Fruit fly (Drosophila melanogaster) whole organism, embryonic: ENCODE measurements around the gene Gk1.
A peak's percentile ranks its signal among the peaks of the same experiment; 100 is the strongest.

ENCODE experiments used
- B-H1 ChIP-seq: fragments of 200-800 bp; sonication (Bioruptor generic); IDR thresholded peaks from 3 replicates; pipeline ENCODE4 v1.3.6; 2022; ENCODE audit warnings: missing biosample characterization, missing genetic modification characterization
- Bgb ChIP-seq: fragments of 200-800 bp; sonication (Bioruptor generic); IDR thresholded peaks from 2 replicates; pipeline ENCODE4 v1.3.6; 2022; ENCODE audit warnings: missing biosample characterization, missing genetic modification characterization; ENCODE audit not compliant: partially characterized antibody
- CG11504 ChIP-seq: fragments of 200-800 bp; sonication (Bioruptor generic); optimal IDR thresholded peaks from 3 replicates; lab custom pipeline; 2019; ENCODE audit warnings: missing biosample characterization, mild to moderate bottlenecking, missing genetic modification characterization, moderate library complexity
- CG12659 ChIP-seq: fragments of 200-800 bp; sonication (Bioruptor generic); optimal IDR thresholded peaks from 3 replicates; lab custom pipeline; 2017; ENCODE audit warnings: mild to moderate bottlenecking, missing biosample characterization, missing genetic modification reagents, missing genetic modification characterization
- CG12942 ChIP-seq: fragments of 200-800 bp; sonication (Bioruptor generic); optimal IDR thresholded peaks from 3 replicates; lab custom pipeline; 2016; ENCODE audit warnings: missing biosample characterization, missing genetic modification characterization
- CG2712 ChIP-seq: fragments of 200-800 bp; optimal IDR thresholded peaks from 3 replicates; lab custom pipeline; 2019; ENCODE audit warnings: missing biosample characterization, mild to moderate bottlenecking, missing genetic modification characterization, moderate library complexity
- CG30020 ChIP-seq: fragments of 200-800 bp; optimal IDR thresholded peaks from 2 replicates; lab custom pipeline; 2019; ENCODE audit warnings: missing biosample characterization, mild to moderate bottlenecking, missing genetic modification characterization, moderate library complexity
- CG42726 ChIP-seq: fragments of 200-800 bp; sonication (Bioruptor generic); IDR thresholded peaks from 2 replicates; pipeline ENCODE4 v1.3.6; 2022; ENCODE audit warnings: missing biosample characterization, missing genetic modification characterization; ENCODE audit not compliant: partially characterized antibody
- CG4617 ChIP-seq: fragments of 200-800 bp; sonication (Bioruptor generic); optimal IDR thresholded peaks from 3 replicates; lab custom pipeline; 2016; ENCODE audit warnings: missing biosample characterization, missing genetic modification characterization, borderline replicate concordance
- CG7357 ChIP-seq: fragments of 200-800 bp; sonication (Bioruptor generic); IDR thresholded peaks from 3 replicates; pipeline ENCODE4 v1.3.6; 2022; ENCODE audit warnings: missing biosample characterization, missing genetic modification characterization
- CG7556 ChIP-seq: fragments of 200-800 bp; sonication (Bioruptor generic); optimal IDR thresholded peaks from 2 replicates; lab custom pipeline; 2017; ENCODE audit warnings: missing biosample characterization, mild to moderate bottlenecking, missing genetic modification characterization
- CG7963 ChIP-seq: fragments of 200-800 bp; sonication (Bioruptor generic); IDR thresholded peaks from 3 replicates; pipeline ENCODE4 v1.3.6; 2022; ENCODE audit warnings: missing biosample characterization, missing genetic modification characterization; ENCODE audit not compliant: partially characterized antibody
- CG7987 ChIP-seq: fragments of 200-800 bp; sonication (Bioruptor generic); optimal IDR thresholded peaks from 2 replicates; lab custom pipeline; 2018; ENCODE audit warnings: missing biosample characterization, mild to moderate bottlenecking, missing genetic modification characterization, moderate library complexity
- CG8290 ChIP-seq, 3 experiments: fragments of 200-800 bp; sonication (Bioruptor generic); optimal IDR thresholded peaks; 2 replicates each; lab custom pipeline; 2016 to 2019; ENCODE audit warnings: missing biosample characterization in 3 of 3, missing genetic modification characterization in 3 of 3, mild to moderate bottlenecking in 2 of 3, moderate library complexity in 1 of 3
- CG8388 ChIP-seq: fragments of 200-800 bp; sonication (Bioruptor generic); optimal IDR thresholded peaks from 2 replicates; lab custom pipeline; 2019; ENCODE audit warnings: missing biosample characterization, mild to moderate bottlenecking, missing genetic modification characterization, moderate library complexity
- CG8765 ChIP-seq: fragments of 200-800 bp; sonication (Bioruptor generic); IDR thresholded peaks from 2 replicates; pipeline ENCODE4 v1.3.6; 2022; ENCODE audit warnings: missing biosample characterization, missing genetic modification characterization
- CG9797 ChIP-seq: fragments of 200-800 bp; sonication (Bioruptor generic); optimal IDR thresholded peaks from 3 replicates; lab custom pipeline; 2018; ENCODE audit warnings: missing biosample characterization, mild to moderate bottlenecking, missing genetic modification characterization
- CkIIα-i1 ChIP-seq: fragments of 200-800 bp; sonication (Bioruptor generic); IDR thresholded peaks from 2 replicates; pipeline ENCODE4 v1.3.6; 2022; ENCODE audit warnings: missing biosample characterization, missing genetic modification characterization
- D19A ChIP-seq: fragments of 200-800 bp; optimal IDR thresholded peaks from 3 replicates; lab custom pipeline; 2019; ENCODE audit warnings: missing biosample characterization, mild to moderate bottlenecking, missing genetic modification characterization, moderate library complexity
- Dip3 ChIP-seq: fragments of 200-800 bp; sonication (Bioruptor generic); optimal IDR thresholded peaks from 3 replicates; lab custom pipeline; 2016; ENCODE audit warnings: missing biosample characterization, missing genetic modification characterization
- Ets97D ChIP-seq: fragments of 200-800 bp; sonication (Bioruptor generic); optimal IDR thresholded peaks from 3 replicates; lab custom pipeline; 2016; ENCODE audit warnings: missing biosample characterization, missing genetic modification characterization
- Hey ChIP-seq: fragments of 200-800 bp; sonication (Bioruptor generic); optimal IDR thresholded peaks from 3 replicates; lab custom pipeline; 2018; ENCODE audit warnings: missing biosample characterization, mild to moderate bottlenecking, missing genetic modification characterization
- Hsf ChIP-seq: fragments of 200-800 bp; sonication (Bioruptor generic); optimal IDR thresholded peaks from 3 replicates; lab custom pipeline; 2016; ENCODE audit warnings: missing biosample characterization, missing genetic modification characterization
- Lhr ChIP-seq: fragments of 200-800 bp; sonication (Bioruptor generic); optimal IDR thresholded peaks from 3 replicates; lab custom pipeline; 2017; ENCODE audit warnings: mild to moderate bottlenecking, missing biosample characterization, missing genetic modification reagents, missing genetic modification characterization
- Nf-YB ChIP-seq: fragments of 200-800 bp; sonication (Bioruptor generic); optimal IDR thresholded peaks from 3 replicates; lab custom pipeline; 2019; ENCODE audit warnings: missing biosample characterization, mild to moderate bottlenecking, missing genetic modification characterization, moderate library complexity
- Ravus ChIP-seq: fragments of 200-800 bp; sonication (Bioruptor generic); IDR thresholded peaks from 2 replicates; pipeline ENCODE4 v1.3.6; 2022; ENCODE audit warnings: missing biosample characterization, missing genetic modification characterization
- btn ChIP-seq: fragments of 200-800 bp; sonication (Bioruptor generic); optimal IDR thresholded peaks from 2 replicates; lab custom pipeline; 2016; ENCODE audit warnings: missing biosample characterization, missing genetic modification characterization
- cas ChIP-seq: fragments of 200-800 bp; sonication (Bioruptor generic); IDR thresholded peaks from 2 replicates; pipeline ENCODE4 v1.3.6; 2022; ENCODE audit warnings: missing biosample characterization, missing genetic modification characterization
- croc ChIP-seq: fragments of 200-800 bp; sonication (Bioruptor generic); conservative IDR thresholded peaks from 3 replicates; pipeline ENCODE4 v1.3.6; 2022; ENCODE audit warnings: missing biosample characterization, missing genetic modification characterization
- dpn ChIP-seq, 2 experiments: fragments of 200-800 bp; sonication (Bioruptor generic); optimal IDR thresholded peaks; 3 replicates each; lab custom pipeline; 2016; ENCODE audit warnings: missing biosample characterization in 2 of 2, missing genetic modification characterization in 2 of 2
- dysf ChIP-seq: fragments of 200-800 bp; sonication (Bioruptor generic); IDR thresholded peaks from 3 replicates; pipeline ENCODE4 v1.3.6; 2022; ENCODE audit warnings: missing biosample characterization, missing genetic modification characterization
- emc ChIP-seq: fragments of 200-800 bp; sonication (Bioruptor generic); optimal IDR thresholded peaks from 2 replicates; lab custom pipeline; 2016; ENCODE audit warnings: missing biosample characterization, missing genetic modification characterization
- ewg ChIP-seq: fragments of 200-800 bp; sonication (Bioruptor generic); optimal IDR thresholded peaks from 3 replicates; lab custom pipeline; 2017; ENCODE audit warnings: mild to moderate bottlenecking, missing biosample characterization, missing genetic modification reagents, missing genetic modification characterization
- fd96Cb ChIP-seq: fragments of 200-800 bp; sonication (Bioruptor generic); optimal IDR thresholded peaks from 2 replicates; lab custom pipeline; 2018; ENCODE audit warnings: missing biosample characterization, mild to moderate bottlenecking, missing genetic modification characterization, moderate library complexity
- gsb-n ChIP-seq: fragments of 200-800 bp; sonication (Bioruptor generic); optimal IDR thresholded peaks from 3 replicates; lab custom pipeline; 2018; ENCODE audit warnings: missing biosample characterization, mild to moderate bottlenecking, missing genetic modification characterization
- hbn ChIP-seq: fragments of 200-800 bp; sonication (Bioruptor generic); IDR thresholded peaks from 2 replicates; pipeline ENCODE4 v1.3.6; 2022; ENCODE audit warnings: missing biosample characterization, missing genetic modification characterization; ENCODE audit not compliant: partially characterized antibody
- lbe ChIP-seq: fragments of 200-800 bp; sonication (Bioruptor generic); optimal IDR thresholded peaks from 2 replicates; lab custom pipeline; 2016; ENCODE audit warnings: missing biosample characterization, mild to moderate bottlenecking, missing genetic modification characterization
- mirr ChIP-seq: fragments of 200-800 bp; sonication (Bioruptor generic); optimal IDR thresholded peaks from 3 replicates; lab custom pipeline; 2018; ENCODE audit warnings: missing biosample characterization, mild to moderate bottlenecking, missing genetic modification characterization
- nau ChIP-seq: fragments of 200-800 bp; sonication (Bioruptor generic); optimal IDR thresholded peaks from 3 replicates; lab custom pipeline; 2017; ENCODE audit warnings: missing biosample characterization, mild to moderate bottlenecking, missing genetic modification characterization, missing genetic modification reagents
- nerfin-1 ChIP-seq: fragments of 200-800 bp; sonication (Bioruptor generic); optimal IDR thresholded peaks from 3 replicates; lab custom pipeline; 2019; ENCODE audit warnings: missing biosample characterization, mild to moderate bottlenecking, missing genetic modification characterization, moderate library complexity
- odd ChIP-seq: fragments of 200-800 bp; sonication (Bioruptor generic); optimal IDR thresholded peaks from 2 replicates; lab custom pipeline; 2017; ENCODE audit warnings: missing biosample characterization, mild to moderate bottlenecking, missing genetic modification characterization
- prd ChIP-seq, 3 experiments: fragments of >200 bp in 2 of 3; fragments of 200-800 bp in 1 of 3; sonication (Bioruptor generic) in 1 of 3; optimal IDR thresholded peaks in 2 of 3; IDR thresholded peaks in 1 of 3; 2 replicates in 2 of 3; 3 replicates in 1 of 3; pipeline versions ENCODE4 v1.3.6 to Lab custom; 2017 to 2022; ENCODE audit warnings: missing biosample characterization in 1 of 3, missing genetic modification characterization in 1 of 3
- slbo ChIP-seq: fragments of 200-800 bp; sonication (Bioruptor generic); IDR thresholded peaks from 2 replicates; pipeline ENCODE4 v1.3.6; 2022; ENCODE audit warnings: missing biosample characterization, missing genetic modification characterization
- slou ChIP-seq: fragments of 200-800 bp; sonication (Bioruptor generic); optimal IDR thresholded peaks from 3 replicates; lab custom pipeline; 2016; ENCODE audit warnings: missing biosample characterization, missing genetic modification characterization
- sna ChIP-seq: fragments of 200-800 bp; sonication (Bioruptor generic); IDR thresholded peaks from 2 replicates; pipeline ENCODE4 v1.3.6; 2022; ENCODE audit warnings: missing biosample characterization, missing genetic modification characterization; ENCODE audit not compliant: partially characterized antibody
- trh ChIP-seq: fragments of 200-800 bp; sonication (Bioruptor generic); optimal IDR thresholded peaks from 2 replicates; lab custom pipeline; 2016; ENCODE audit warnings: missing biosample characterization, missing genetic modification characterization
- unpg ChIP-seq: fragments of 200-800 bp; sonication (Bioruptor generic); optimal IDR thresholded peaks from 3 replicates; lab custom pipeline; 2018; ENCODE audit warnings: missing biosample characterization, mild to moderate bottlenecking, missing genetic modification characterization, moderate library complexity

Gene Gk1

DNA sequence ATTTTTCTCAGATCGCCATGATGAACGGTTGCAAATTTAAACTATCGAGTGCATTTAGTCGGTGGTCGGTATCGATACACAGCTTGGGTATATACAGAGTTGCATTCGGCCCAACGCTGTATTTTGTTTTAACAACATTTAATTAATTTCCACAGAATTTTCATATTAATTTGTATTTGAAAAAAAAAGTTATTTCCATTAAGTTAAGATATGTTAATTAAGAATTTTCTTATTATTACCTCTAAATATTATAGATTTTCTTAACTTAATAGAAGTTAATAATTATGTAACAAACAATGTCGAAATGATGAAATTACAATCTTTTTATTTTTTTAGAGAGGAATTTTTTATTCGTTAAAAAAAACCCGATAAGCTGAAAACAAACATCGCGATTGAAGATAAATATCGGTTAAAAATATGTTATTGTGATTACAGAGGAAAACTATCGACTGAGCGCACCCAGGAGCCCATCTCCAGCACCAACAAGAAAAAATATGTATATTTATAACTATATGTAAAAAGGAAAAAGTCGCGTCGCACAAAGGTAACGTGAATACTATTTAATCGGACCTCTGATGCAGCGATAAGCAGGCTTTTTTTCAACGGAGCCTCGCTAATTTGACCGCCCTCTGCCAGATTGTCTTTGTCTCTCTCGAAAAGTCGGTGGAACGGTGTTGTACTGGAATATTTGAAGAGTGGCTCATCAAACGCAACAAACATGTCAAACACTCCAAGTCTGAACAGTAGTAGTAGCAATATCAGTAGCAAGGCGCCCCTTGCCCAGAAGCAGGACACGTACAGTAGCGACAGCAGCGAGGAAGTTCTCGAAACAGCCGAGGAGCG, 5.7 kb downstream of the Gk1 start, which contains the start of the genes rno and mri (continued):
- TF ChIP-seq CG8290 (GFP tag; optimal IDR thresholded peaks at IDR 0.05; lab: Kevin White, UChicago): peak; percentile 16
- peak in 1 of 2 experiments; percentile 3 for TF ChIP-seq CG8290 (tag; optimal IDR thresholded peaks at IDR 0.05; lab: Kevin White, UChicago)
- peak; percentile 95 for TF ChIP-seq Bgb (GFP tag; lab: Robert Waterston, UW)
- peak; percentile 60 for TF ChIP-seq CG12659 (GFP tag; lab: Kevin White, UChicago)
- TF ChIP-seq trh (GFP tag; lab: Kevin White, UChicago): peak; percentile 44
- peak; percentile 86 for TF ChIP-seq CG2712 (tag; lab: Kevin White, UChicago)
- no peak for TF ChIP-seq nau (GFP tag; lab: Kevin White, UChicago)
- TF ChIP-seq btn (GFP tag; lab: Kevin White, UChicago): no peak
- peak; percentile 78 for TF ChIP-seq gsb-n (tag; lab: Kevin White, UChicago)
- no peak for TF ChIP-seq mirr (GFP tag; lab: Kevin White, UChicago)
- TF ChIP-seq CG12942 (GFP tag; lab: Kevin White, UChicago): peak; percentile 63
- no peak for TF ChIP-seq slou (GFP tag; lab: Kevin White, UChicago)
- peak; percentile 46 for TF ChIP-seq CG11504 (tag; lab: Kevin White, UChicago)
- peak; percentile 28 for TF ChIP-seq Ravus (GFP tag; lab: Robert Waterston, UW)
- no peak for TF ChIP-seq CkIIα-i1 (GFP tag; lab: Robert Waterston, UW)
- TF ChIP-seq Hey (tag; lab: Kevin White, UChicago): no peak
- TF ChIP-seq CG7357 (GFP tag; lab: Robert Waterston, UW): no peak
- TF ChIP-seq fd96Cb (tag; lab: Kevin White, UChicago): peak; percentile 79
- TF ChIP-seq CG7556: peak; percentile 69
- TF ChIP-seq Hsf (GFP tag; lab: Kevin White, UChicago): peak; percentile 9
- no peak for TF ChIP-seq cas (GFP tag; lab: Robert Waterston, UW)
- TF ChIP-seq D19A (tag; lab: Kevin White, UChicago): peak; percentile 58
- TF ChIP-seq CG7963 (GFP tag; lab: Robert Waterston, UW): peak; percentile 86
- peak; percentile 91 for TF ChIP-seq hbn
- TF ChIP-seq dpn (GFP tag; optimal IDR thresholded peaks at IDR 0.05; lab: Kevin White, UChicago): peak; percentile 6 to 75
- TF ChIP-seq croc (GFP tag; lab: Robert Waterston, UW): peak; percentile 19; the same call in 1 of the 3 replicates
- TF ChIP-seq CG9797: no peak
- peak; percentile 58 for TF ChIP-seq CG4617 (GFP tag; lab: Kevin White, UChicago)
- peak; percentile 67 for TF ChIP-seq unpg (GFP tag; lab: Kevin White, UChicago)
- TF ChIP-seq CG8388: peak; percentile 64
- TF ChIP-seq lbe: peak; percentile 59
- TF ChIP-seq CG42726 (GFP tag; lab: Robert Waterston, UW): peak; percentile 91
- peak; percentile 13 for TF ChIP-seq Nf-YB (GFP tag; lab: Kevin White, UChicago)
- TF ChIP-seq ewg (GFP tag; lab: Kevin White, UChicago): peak; percentile 24
- peak; percentile 37 for TF ChIP-seq CG8765
- peak; percentile 71 for TF ChIP-seq Ets97D (GFP tag; lab: Kevin White, UChicago)
- no peak for TF ChIP-seq prd (optimal IDR thresholded peaks at IDR 0.05; lab: Kevin White, UChicago)
- peak; percentile 80 for TF ChIP-seq prd (GFP tag; IDR thresholded peaks at IDR 0.05; lab: Robert Waterston, UW)
- TF ChIP-seq Dip3 (GFP tag; lab: Kevin White, UChicago): no peak
- TF ChIP-seq CG7987 (GFP tag; lab: Kevin White, UChicago): no peak
- peak; percentile 83 for TF ChIP-seq CG30020
- peak; percentile 66 for TF ChIP-seq Lhr (GFP tag; lab: Kevin White, UChicago)
- peak; percentile 21 for TF ChIP-seq odd
- no peak for TF ChIP-seq emc (GFP tag; lab: Kevin White, UChicago)
- peak; percentile 65; the same call in 2 of the 3 replicates for TF ChIP-seq B-H1
- TF ChIP-seq slbo (GFP tag; lab: Robert Waterston, UW): peak; percentile 78
- TF ChIP-seq sna (GFP tag; lab: Robert Waterston, UW): peak; percentile 93
- TF ChIP-seq nerfin-1 (tag; lab: Kevin White, UChicago): peak; percentile 36
- peak; percentile 81 for TF ChIP-seq dysf (GFP tag; lab: Robert Waterston, UW)
